Fruit fly (Drosophila melanogaster): Measurements from ENCODE around the gene CG5611.

DNA sequence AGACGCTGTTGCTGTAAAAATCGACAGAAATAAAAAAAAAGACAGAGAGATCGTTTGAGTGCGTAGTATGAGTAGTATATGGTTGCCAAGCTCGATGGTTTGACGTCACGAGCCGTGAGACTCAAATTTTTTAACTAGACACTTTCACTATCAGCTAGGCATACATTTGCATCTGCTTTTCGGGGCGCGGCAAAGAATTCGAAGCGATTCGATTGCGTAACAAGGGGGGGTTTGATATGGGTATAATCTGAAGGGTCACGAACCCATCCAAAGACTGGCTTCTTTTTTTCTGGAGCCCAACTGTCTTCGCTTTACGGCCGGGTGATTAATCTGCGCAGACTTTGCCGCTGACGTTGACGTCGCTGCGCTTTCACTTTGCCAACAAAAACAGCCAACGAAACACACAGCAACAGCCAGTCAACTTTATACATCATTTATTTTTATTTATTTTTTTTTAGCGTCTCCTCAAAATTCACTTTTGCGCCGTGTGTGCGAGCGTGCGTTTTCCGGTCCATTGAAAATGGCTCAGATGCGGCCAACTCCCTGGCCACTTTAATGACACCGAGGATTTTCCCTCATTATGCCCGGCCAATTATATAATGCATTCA, 42.2 kb downstream of the CG5611 start:
- TF ChIP-seq CG8478 (optimal IDR thresholded peaks at IDR 0.05) (no peak), CTCF (optimal IDR thresholded peaks at IDR 0.05) (no peak)

All from S2 (cell line).